Fruit fly (Drosophila melanogaster) Kc167 (cell line): ENCODE results near the gene CG11249.

Experiments used
- Myc ChIP-seq: fragments of >200 bp; optimal IDR thresholded peaks from 2 replicates; lab custom pipeline; 2017; ENCODE audit warnings: missing external identifiers
- Sin3A ChIP-seq: fragments of >200 bp; optimal IDR thresholded peaks from 2 replicates; lab custom pipeline; 2018; ENCODE audit warnings: missing external identifiers
- h ChIP-seq: fragments of >200 bp; optimal IDR thresholded peaks from 3 replicates; lab custom pipeline; 2018; ENCODE audit warnings: missing external identifiers
- insv ChIP-seq: fragments of >200 bp; optimal IDR thresholded peaks from 3 replicates; lab custom pipeline; 2018; ENCODE audit warnings: missing external identifiers
- psq ChIP-seq: fragments of >200 bp; optimal IDR thresholded peaks from 2 replicates; lab custom pipeline; 2017; ENCODE audit warnings: missing external identifiers
- ttk ChIP-seq: sonication (Bioruptor generic); optimal IDR thresholded peaks from 2 replicates; lab custom pipeline; 2017; ENCODE audit warnings: missing external identifiers

Gene CG11249

DNA sequence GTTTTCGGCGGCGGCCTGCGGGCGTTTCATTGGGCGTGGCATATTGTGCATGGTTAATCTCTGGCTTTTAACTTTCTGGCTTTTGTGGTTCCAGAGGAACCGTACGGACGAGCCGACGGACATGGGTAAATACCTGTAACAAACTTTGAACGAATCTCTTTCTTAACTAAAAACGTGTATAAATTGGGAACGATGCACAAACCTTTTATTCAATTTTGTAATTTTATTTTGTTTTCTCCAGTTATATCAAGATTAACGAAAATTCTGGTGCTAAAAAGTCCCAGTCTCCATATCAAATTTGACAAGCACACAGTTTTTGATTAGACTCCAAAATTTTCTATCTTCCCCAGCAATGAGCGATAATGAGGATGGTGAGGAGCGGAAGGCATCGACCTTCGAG lies at the start of gene CG11249:
Gene CG11249 (plus strand): TSS at position 301 of the 400 bp plus-strand sequence.
- TF ChIP-seq Sin3A (lab: Kevin White, UChicago) (no peak), insv (lab: Kevin White, UChicago) (no peak), h (no peak), psq (no peak), Myc (no peak), ttk (lab: Kevin White, UChicago) (no peak)

DNA sequence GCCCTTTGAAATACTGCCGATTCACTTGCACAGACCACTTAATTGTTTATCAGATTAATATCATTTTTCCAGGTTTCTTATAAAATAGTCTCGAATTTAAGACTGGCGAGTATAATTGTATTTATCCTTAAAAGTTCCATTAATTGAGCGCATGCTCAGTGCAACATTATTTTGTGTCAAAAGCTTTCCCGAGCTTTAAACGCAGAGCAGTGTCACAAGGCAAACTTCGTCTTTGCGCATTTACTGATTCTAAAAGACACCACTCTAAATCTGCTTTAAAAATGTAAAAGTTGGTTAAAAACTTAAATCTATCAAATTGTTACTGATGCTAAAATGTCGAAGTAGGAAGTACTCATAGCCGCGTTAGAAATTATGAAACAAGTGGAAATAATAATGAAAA lies 46.4 kb upstream of the CG11249 start, which contains the start of the genes CG7166 and Alg11:
Gene CG7166 (minus strand): TSS at position 101 of the 400 bp plus-strand sequence.
Gene Alg11 (plus strand): TSS at position 260 of the 400 bp plus-strand sequence.
- no peak for TF ChIP-seq insv (lab: Kevin White, UChicago)
- TF ChIP-seq psq = no peak
- no peak for TF ChIP-seq Sin3A (lab: Kevin White, UChicago)
- TF ChIP-seq h = no peak
- TF ChIP-seq ttk (lab: Kevin White, UChicago) = no peak
- TF ChIP-seq Myc = no peak

- TF ChIP-seq insv (lab: Kevin White, UChicago) (no peak), ttk (lab: Kevin White, UChicago) (no peak), h (no peak), psq (no peak), Myc (no peak), Sin3A (lab: Kevin White, UChicago) (no peak)
Observed at dm6 chr3L:21626036-21626614, 45.8 kb upstream of the CG11249 start.

DNA sequence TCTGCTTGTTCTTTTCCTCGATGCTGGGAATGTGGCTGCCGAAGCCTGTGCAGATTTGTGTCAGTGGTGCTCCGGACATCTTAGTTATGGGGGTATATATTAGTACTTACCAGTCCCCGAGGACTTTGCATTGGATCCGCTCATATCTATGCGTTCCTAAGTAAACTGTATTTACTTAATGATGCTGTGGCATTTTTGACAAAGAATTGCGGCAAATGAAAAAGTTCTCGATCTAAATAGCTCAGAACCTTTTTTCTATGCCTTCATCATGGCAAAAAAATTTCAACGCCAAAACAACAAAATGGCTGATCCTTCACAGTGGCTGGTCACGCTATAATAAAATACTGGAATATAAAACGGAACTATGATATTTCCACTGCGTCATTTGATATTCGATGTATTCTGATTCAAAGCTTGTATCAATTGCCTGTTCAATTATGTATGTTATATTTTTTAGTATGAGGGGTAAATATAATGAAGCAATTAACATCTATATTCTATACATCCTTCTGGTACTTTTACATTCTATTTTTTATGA lies 37.7 kb upstream of the CG11249 start, which contains the start of gene MED1:
Gene MED1 (minus strand): TSS at position 295 of the 538 bp plus-strand sequence.
- no peak for TF ChIP-seq Sin3A (lab: Kevin White, UChicago)
- TF ChIP-seq ttk (lab: Kevin White, UChicago) = no peak
- TF ChIP-seq h = no peak
- TF ChIP-seq Myc = no peak
- TF ChIP-seq psq = no peak
- TF ChIP-seq insv (lab: Kevin White, UChicago) = no peak

dm6 chr3L:21635208-21635607 lies 36.7 kb upstream of the CG11249 start, which contains the start of gene ORMDL:
Gene ORMDL, plus strand, starts transcription at chr3L:21635305.
- TF ChIP-seq psq (no peak), insv (lab: Kevin White, UChicago) (no peak)

dm6 chr3L:21636265-21636993 lies 35.5 kb upstream of the CG11249 start, which contains the start of gene CG32444:
Gene CG32444, plus strand, starts transcription at chr3L:21636947.
- no peak for TF ChIP-seq insv (lab: Kevin White, UChicago)
- TF ChIP-seq psq = no peak
- no peak for TF ChIP-seq ttk (lab: Kevin White, UChicago)
- no peak for TF ChIP-seq Sin3A (lab: Kevin White, UChicago)

DNA sequence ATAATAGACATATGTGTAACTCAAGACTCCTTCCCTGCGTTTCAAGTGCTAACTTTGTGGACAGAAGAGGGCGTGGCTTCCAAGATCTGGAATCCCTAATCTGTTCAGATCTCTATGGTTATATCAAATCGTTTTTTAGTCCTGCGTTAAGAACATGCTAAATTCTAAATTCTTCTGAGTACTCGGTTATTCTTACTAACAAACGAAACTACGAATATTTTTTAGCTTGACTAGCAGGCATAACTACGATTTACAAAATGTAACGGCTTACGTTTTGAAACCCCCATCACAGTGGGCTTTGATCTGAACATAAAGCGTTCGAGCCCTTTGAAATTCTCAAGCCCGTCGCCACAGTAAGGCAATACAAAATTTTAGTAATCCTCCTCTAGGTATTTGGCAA lies 32.9 kb upstream of the CG11249 start, which contains the start of gene CG32445:
Gene CG32445 (plus strand): TSS at position 301 of the 400 bp plus-strand sequence.
- no peak for TF ChIP-seq psq
- TF ChIP-seq insv (lab: Kevin White, UChicago) = no peak
- no peak for TF ChIP-seq ttk (lab: Kevin White, UChicago)
- no peak for TF ChIP-seq h
- no peak for TF ChIP-seq Myc
- no peak for TF ChIP-seq Sin3A (lab: Kevin White, UChicago)

dm6 chr3L:21640815-21641214 lies 31.1 kb upstream of the CG11249 start, which contains the start of gene Atox1:
Gene Atox1, plus strand, starts transcription at chr3L:21640995.
- no peak for TF ChIP-seq h
- no peak for TF ChIP-seq Sin3A (lab: Kevin White, UChicago)
- no peak for TF ChIP-seq ttk (lab: Kevin White, UChicago)
- TF ChIP-seq psq = no peak
- TF ChIP-seq insv (lab: Kevin White, UChicago) = no peak
- no peak for TF ChIP-seq Myc

DNA sequence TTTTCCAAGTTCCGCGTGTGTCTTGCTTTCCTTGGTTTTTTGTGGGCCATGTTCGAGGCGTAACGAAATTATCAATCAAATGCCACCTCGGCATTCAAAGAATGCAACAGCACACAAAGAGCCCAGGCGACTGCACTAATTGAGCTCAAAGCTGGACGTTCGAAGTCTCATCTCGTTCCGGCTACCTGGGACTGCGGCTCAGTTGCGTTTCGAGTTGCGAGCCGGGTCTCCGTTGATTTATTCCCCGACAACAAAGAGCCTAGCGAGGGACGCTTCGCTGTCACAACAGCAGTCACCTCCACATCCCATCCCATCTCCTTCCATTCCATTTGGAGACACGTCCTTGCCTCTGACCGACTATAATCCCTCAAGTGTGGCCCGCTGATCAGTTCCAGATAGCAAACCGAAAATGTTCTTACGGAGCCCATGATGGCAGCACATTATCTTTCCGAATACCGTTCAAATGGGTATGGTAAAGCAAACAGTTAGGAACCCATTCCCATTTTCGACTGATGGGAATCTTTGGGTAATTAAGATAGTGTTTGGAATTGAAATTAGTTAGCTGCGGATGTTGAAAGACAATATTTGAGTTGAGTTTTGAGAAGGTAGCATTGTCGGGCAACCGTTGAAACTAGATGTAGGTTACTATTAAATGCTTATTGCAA lies 28.9 kb upstream of the CG11249 start:
- no peak for TF ChIP-seq psq
- no peak for TF ChIP-seq h
- TF ChIP-seq Sin3A (lab: Kevin White, UChicago) = no peak
- no peak for TF ChIP-seq Myc
- no peak for TF ChIP-seq insv (lab: Kevin White, UChicago)
- TF ChIP-seq ttk (lab: Kevin White, UChicago) = no peak

DNA sequence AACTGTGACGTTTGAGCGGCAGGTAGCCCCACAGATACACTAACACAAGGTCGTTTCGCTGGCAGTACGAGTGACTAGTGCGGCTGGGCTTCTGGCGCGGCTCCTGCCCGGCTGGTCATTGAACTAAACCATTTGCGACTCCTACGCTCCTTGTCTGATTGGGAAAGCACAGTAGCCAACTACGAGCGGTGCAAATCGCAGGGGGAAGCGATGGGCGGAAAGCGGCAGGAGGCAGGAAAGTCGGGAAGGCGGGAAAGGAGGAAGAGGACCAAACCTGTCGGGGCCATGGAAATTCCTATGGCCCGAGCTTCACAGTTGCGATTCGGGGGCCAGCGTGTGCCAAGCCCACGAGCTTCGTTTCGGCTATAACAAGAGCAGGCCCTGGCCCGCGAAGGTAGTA lies 27.8 kb upstream of the CG11249 start:
- TF ChIP-seq Myc (no peak), h (no peak), ttk (lab: Kevin White, UChicago) (no peak), insv (lab: Kevin White, UChicago) (no peak), Sin3A (lab: Kevin White, UChicago) (no peak), psq (no peak)

DNA sequence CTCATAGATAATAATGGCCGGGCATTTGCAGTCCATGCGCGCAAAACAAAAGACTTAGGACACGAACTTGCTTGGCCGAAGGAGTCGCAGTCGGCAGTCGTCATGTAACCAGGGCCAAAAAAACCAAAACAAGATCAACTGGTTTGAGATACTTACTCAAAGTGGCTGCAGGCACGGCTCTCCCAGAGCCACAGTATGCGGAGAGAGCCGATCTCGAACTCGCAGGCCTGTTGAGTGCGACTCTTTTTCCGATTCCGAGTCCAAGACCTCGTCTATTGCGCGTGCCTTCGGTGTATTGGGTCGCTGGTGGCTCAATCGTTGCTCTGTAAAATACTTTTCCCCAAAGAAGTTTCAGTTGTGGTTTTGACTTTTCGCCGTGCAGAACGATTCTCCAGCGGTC lies 27.3 kb upstream of the CG11249 start, which contains the start of gene CG43980:
Gene CG43980 (plus strand): TSS at position 352 of the 400 bp plus-strand sequence.
- TF ChIP-seq insv (lab: Kevin White, UChicago) (no peak), h (no peak), ttk (lab: Kevin White, UChicago) (no peak), psq (no peak), Myc (no peak), Sin3A (lab: Kevin White, UChicago) (no peak)

DNA sequence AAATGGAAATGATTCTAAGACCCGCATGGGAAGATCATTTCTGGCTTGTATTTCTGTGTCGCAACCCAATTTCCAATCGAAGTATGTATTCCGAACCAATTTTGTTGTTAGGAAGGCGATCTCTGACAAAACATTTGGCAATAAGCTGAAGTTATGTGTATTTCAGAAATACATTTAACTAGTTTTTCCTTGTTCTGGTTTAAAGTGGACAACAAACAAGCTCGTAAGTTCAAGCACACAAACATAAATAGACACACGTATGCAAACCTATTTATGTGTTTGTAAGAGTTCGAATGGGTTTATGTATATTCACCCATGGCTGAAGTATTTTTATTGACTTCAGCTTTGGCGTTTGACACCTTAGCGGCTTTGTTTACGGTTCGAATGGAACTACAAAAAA lies 26.1 kb upstream of the CG11249 start:
- no peak for TF ChIP-seq insv (lab: Kevin White, UChicago)
- no peak for TF ChIP-seq ttk (lab: Kevin White, UChicago)
- no peak for TF ChIP-seq h
- no peak for TF ChIP-seq psq
- no peak for TF ChIP-seq Myc
- no peak for TF ChIP-seq Sin3A (lab: Kevin White, UChicago)
